Fruit fly (Drosophila melanogaster) whole organism, embryonic: ENCODE measurements around the gene GAPcenA.
A peak's percentile ranks its signal among the peaks of the same experiment; 100 is the strongest.

Source experiments
- Bdp1 ChIP-seq: fragments of 200-800 bp; sonication (Bioruptor generic); optimal IDR thresholded peaks from 3 replicates; lab custom pipeline; 2016; ENCODE audit warnings: missing biosample characterization, missing genetic modification characterization
- C15 ChIP-seq: fragments of 200-800 bp; sonication (Bioruptor generic); IDR thresholded peaks from 3 replicates; pipeline ENCODE4 v1.3.6; 2022; ENCODE audit warnings: missing biosample characterization, missing genetic modification characterization
- CG10565 ChIP-seq: fragments of 200-800 bp; sonication (Bioruptor generic); optimal IDR thresholded peaks from 3 replicates; lab custom pipeline; 2016; ENCODE audit warnings: missing biosample characterization, mild to moderate bottlenecking, missing genetic modification characterization
- CG10654 ChIP-seq: fragments of 200-800 bp; sonication (Bioruptor generic); optimal IDR thresholded peaks from 2 replicates; lab custom pipeline; 2016; ENCODE audit warnings: missing biosample characterization, missing genetic modification characterization
- CG11723 ChIP-seq: fragments of 200-800 bp; sonication (Bioruptor generic); optimal IDR thresholded peaks from 2 replicates; lab custom pipeline; 2017; ENCODE audit warnings: missing biosample characterization, mild to moderate bottlenecking, missing genetic modification characterization
- CG12104 ChIP-seq: fragments of 200-800 bp; sonication (Bioruptor generic); optimal IDR thresholded peaks from 3 replicates; lab custom pipeline; 2016; ENCODE audit warnings: missing biosample characterization, missing genetic modification characterization
- CG14050 ChIP-seq: fragments of 200-800 bp; sonication (Bioruptor generic); IDR thresholded peaks from 3 replicates; pipeline ENCODE4 v1.3.6; 2022; ENCODE audit warnings: missing biosample characterization, missing genetic modification characterization
- CG17361 ChIP-seq: fragments of 200-800 bp; sonication (Bioruptor generic); IDR thresholded peaks from 3 replicates; pipeline ENCODE4 v1.3.6; 2022; ENCODE audit warnings: missing biosample characterization, missing genetic modification characterization
- CG17385 ChIP-seq: fragments of 200-800 bp; sonication (Bioruptor generic); optimal IDR thresholded peaks from 3 replicates; lab custom pipeline; 2018; ENCODE audit warnings: missing biosample characterization, mild to moderate bottlenecking, missing genetic modification characterization
- CG18476 ChIP-seq: fragments of 200-800 bp; sonication (Bioruptor generic); optimal IDR thresholded peaks from 2 replicates; lab custom pipeline; 2016; ENCODE audit warnings: missing biosample characterization, mild to moderate bottlenecking, missing genetic modification characterization
- CG30020 ChIP-seq: fragments of 200-800 bp; optimal IDR thresholded peaks from 2 replicates; lab custom pipeline; 2019; ENCODE audit warnings: missing biosample characterization, mild to moderate bottlenecking, missing genetic modification characterization, moderate library complexity
- CG31365 ChIP-seq: fragments of 200-800 bp; sonication (Bioruptor generic); optimal IDR thresholded peaks from 2 replicates; lab custom pipeline; 2018; ENCODE audit warnings: missing biosample characterization, mild to moderate bottlenecking, missing genetic modification characterization
- CG31388 ChIP-seq: fragments of 200-800 bp; sonication (Bioruptor generic); optimal IDR thresholded peaks from 2 replicates; lab custom pipeline; 2016; ENCODE audit warnings: missing biosample characterization, missing genetic modification characterization
- CG33557 ChIP-seq: fragments of 200-800 bp; sonication (Bioruptor generic); optimal IDR thresholded peaks from 2 replicates; lab custom pipeline; 2019; ENCODE audit warnings: missing biosample characterization, mild to moderate bottlenecking, missing genetic modification characterization, moderate library complexity
- CG4282 ChIP-seq: fragments of 200-800 bp; sonication (Bioruptor generic); optimal IDR thresholded peaks from 2 replicates; lab custom pipeline; 2016; ENCODE audit warnings: missing biosample characterization, missing genetic modification characterization
- CG4854 ChIP-seq: fragments of 200-800 bp; sonication (Bioruptor generic); optimal IDR thresholded peaks from 2 replicates; lab custom pipeline; 2016; ENCODE audit warnings: missing biosample characterization, missing genetic modification characterization, inconsistent platforms
- CG7745 ChIP-seq: fragments of 200-800 bp; sonication (Bioruptor generic); optimal IDR thresholded peaks from 2 replicates; lab custom pipeline; 2018; ENCODE audit warnings: missing biosample characterization, mild to moderate bottlenecking, missing genetic modification characterization, moderate library complexity
- CG8089 ChIP-seq: fragments of 200-800 bp; sonication (Bioruptor generic); optimal IDR thresholded peaks from 3 replicates; lab custom pipeline; 2016; ENCODE audit warnings: missing biosample characterization, missing genetic modification characterization
- CG9609 ChIP-seq: fragments of 200-800 bp; sonication (Bioruptor generic); optimal IDR thresholded peaks from 3 replicates; lab custom pipeline; 2016; ENCODE audit warnings: missing biosample characterization, missing genetic modification characterization
- Dll ChIP-seq: fragments of 200-800 bp; sonication (Bioruptor generic); IDR thresholded peaks from 4 replicates; pipeline ENCODE4 v1.3.6; 2022; ENCODE audit warnings: missing biosample characterization, missing genetic modification characterization; ENCODE audit not compliant: partially characterized antibody
- Eip74EF ChIP-seq, 2 experiments: fragments of 200-800 bp in 1 of 2; fragments of >200 bp in 1 of 2; sonication (Bioruptor generic) in 1 of 2; optimal IDR thresholded peaks; 2 replicates each; lab custom pipeline; 2017 to 2019; ENCODE audit warnings: missing biosample characterization in 2 of 2, missing genetic modification characterization in 2 of 2, mild to moderate bottlenecking in 1 of 2, moderate library complexity in 1 of 2
- HLH4C ChIP-seq: fragments of 200-800 bp; sonication (Bioruptor generic); IDR thresholded peaks from 3 replicates; pipeline ENCODE4 v1.3.6; 2022; ENCODE audit warnings: missing biosample characterization, missing genetic modification characterization; ENCODE audit not compliant: partially characterized antibody
- HLH54F ChIP-seq: fragments of 200-800 bp; sonication (Bioruptor generic); optimal IDR thresholded peaks from 3 replicates; lab custom pipeline; 2016; ENCODE audit warnings: missing biosample characterization, missing genetic modification characterization
- Lhr ChIP-seq: fragments of 200-800 bp; sonication (Bioruptor generic); optimal IDR thresholded peaks from 3 replicates; lab custom pipeline; 2017; ENCODE audit warnings: mild to moderate bottlenecking, missing biosample characterization, missing genetic modification reagents, missing genetic modification characterization
- Lpt ChIP-seq: fragments of >200 bp; optimal IDR thresholded peaks from 2 replicates; lab custom pipeline; 2018; ENCODE audit warnings: missing biosample characterization, missing genetic modification characterization
- MBD-R2 ChIP-seq: fragments of 200-800 bp; sonication (Bioruptor generic); IDR thresholded peaks from 2 replicates; pipeline ENCODE4 v1.3.6; 2022; ENCODE audit warnings: missing biosample characterization, missing genetic modification characterization
- Mes4 ChIP-seq: fragments of 200-800 bp; sonication (Bioruptor generic); optimal IDR thresholded peaks from 2 replicates; lab custom pipeline; 2016; ENCODE audit warnings: missing biosample characterization, missing genetic modification characterization
- Neu2 ChIP-seq: fragments of 200-800 bp; sonication (Bioruptor generic); optimal IDR thresholded peaks from 3 replicates; lab custom pipeline; 2016; ENCODE audit warnings: missing biosample characterization, missing genetic modification characterization, borderline replicate concordance
- Optix ChIP-seq: fragments of 200-800 bp; sonication (Bioruptor generic); IDR thresholded peaks from 3 replicates; pipeline ENCODE4 v1.3.6; 2022; ENCODE audit warnings: missing biosample characterization, missing genetic modification characterization
- ac ChIP-seq: fragments of 200-800 bp; sonication (Bioruptor generic); optimal IDR thresholded peaks from 3 replicates; lab custom pipeline; 2017; ENCODE audit warnings: missing biosample characterization, mild to moderate bottlenecking, missing genetic modification characterization
- aop ChIP-seq: fragments of 200-800 bp; sonication (Bioruptor generic); IDR thresholded peaks from 2 replicates; pipeline ENCODE4 v1.3.6; 2022; ENCODE audit warnings: missing biosample characterization, missing genetic modification characterization
- bigmax ChIP-seq: fragments of 200-800 bp; sonication (Bioruptor generic); optimal IDR thresholded peaks from 2 replicates; lab custom pipeline; 2018; ENCODE audit warnings: missing biosample characterization, mild to moderate bottlenecking, missing genetic modification characterization
- cato ChIP-seq: fragments of 200-800 bp; sonication (Bioruptor generic); optimal IDR thresholded peaks from 2 replicates; lab custom pipeline; 2016; ENCODE audit warnings: missing biosample characterization, missing genetic modification characterization, borderline replicate concordance
- chn ChIP-seq: fragments of 200-800 bp; sonication (Bioruptor generic); optimal IDR thresholded peaks from 2 replicates; lab custom pipeline; 2016; ENCODE audit warnings: missing biosample characterization, missing genetic modification characterization
- cwo ChIP-seq: fragments of 200-800 bp; sonication (Bioruptor generic); optimal IDR thresholded peaks from 3 replicates; lab custom pipeline; 2017; ENCODE audit warnings: missing biosample characterization, missing genetic modification characterization, mild to moderate bottlenecking, moderate library complexity, missing genetic modification reagents
- dimm ChIP-seq: fragments of 200-800 bp; sonication (Bioruptor generic); IDR thresholded peaks from 2 replicates; pipeline ENCODE4 v1.3.6; 2022; ENCODE audit warnings: missing biosample characterization, missing genetic modification characterization
- dmrt99B ChIP-seq: fragments of 200-800 bp; sonication (Bioruptor generic); optimal IDR thresholded peaks from 2 replicates; lab custom pipeline; 2018; ENCODE audit warnings: missing biosample characterization, mild to moderate bottlenecking, missing genetic modification characterization, moderate library complexity
- jing ChIP-seq: fragments of 200-800 bp; sonication (Bioruptor generic); optimal IDR thresholded peaks from 2 replicates; lab custom pipeline; 2018; ENCODE audit warnings: missing biosample characterization, mild to moderate bottlenecking, missing genetic modification characterization
- jumu ChIP-seq: fragments of 200-800 bp; sonication (Bioruptor generic); optimal IDR thresholded peaks from 3 replicates; lab custom pipeline; 2016; ENCODE audit warnings: missing biosample characterization, missing genetic modification characterization
- kni ChIP-seq: fragments of 200-800 bp; sonication (Bioruptor generic); optimal IDR thresholded peaks from 3 replicates; lab custom pipeline; 2017; ENCODE audit warnings: mild to moderate bottlenecking, missing biosample characterization, missing genetic modification reagents, missing genetic modification characterization
- lov ChIP-seq, 2 experiments: fragments of 200-800 bp in 1 of 2; fragments of >200 bp in 1 of 2; sonication (Bioruptor generic) in 1 of 2; IDR thresholded peaks in 1 of 2; optimal IDR thresholded peaks in 1 of 2; 2 replicates in 1 of 2; 3 replicates in 1 of 2; pipeline versions ENCODE4 v1.3.6 to Lab custom; 2017 to 2022; ENCODE audit warnings: missing biosample characterization in 1 of 2, missing genetic modification characterization in 1 of 2
- mld ChIP-seq: fragments of 200-800 bp; sonication (Bioruptor generic); IDR thresholded peaks from 3 replicates; pipeline ENCODE4 v1.3.6; 2022; ENCODE audit warnings: missing biosample characterization, missing genetic modification characterization; ENCODE audit not compliant: partially characterized antibody
- pb ChIP-seq: fragments of 200-800 bp; sonication (Bioruptor generic); optimal IDR thresholded peaks from 3 replicates; lab custom pipeline; 2016; ENCODE audit warnings: missing biosample characterization, missing genetic modification characterization
- pfk ChIP-seq: fragments of 200-800 bp; sonication (Bioruptor generic); optimal IDR thresholded peaks from 2 replicates; lab custom pipeline; 2018; ENCODE audit warnings: missing biosample characterization, mild to moderate bottlenecking, missing genetic modification characterization, moderate library complexity
- pros ChIP-seq: fragments of 200-800 bp; sonication (Bioruptor generic); optimal IDR thresholded peaks from 3 replicates; lab custom pipeline; 2019; ENCODE audit warnings: missing biosample characterization, mild to moderate bottlenecking, missing genetic modification characterization, moderate library complexity
- sima ChIP-seq: fragments of 200-800 bp; sonication (Bioruptor generic); optimal IDR thresholded peaks from 2 replicates; lab custom pipeline; 2016; ENCODE audit warnings: missing biosample characterization, missing genetic modification characterization
- tx ChIP-seq: fragments of 200-800 bp; sonication (Bioruptor generic); optimal IDR thresholded peaks from 2 replicates; lab custom pipeline; 2016; ENCODE audit warnings: missing biosample characterization, missing genetic modification characterization
- unc-4 ChIP-seq: fragments of 200-800 bp; sonication (Bioruptor generic); IDR thresholded peaks from 2 replicates; pipeline ENCODE4 v1.3.6; 2022; ENCODE audit warnings: missing biosample characterization, missing genetic modification characterization; ENCODE audit not compliant: partially characterized antibody
- vvl ChIP-seq: fragments of 200-800 bp; sonication (Bioruptor generic); IDR thresholded peaks from 2 replicates; pipeline ENCODE4 v1.3.6; 2022; ENCODE audit warnings: missing biosample characterization, missing genetic modification characterization
- wek ChIP-seq: fragments of 200-800 bp; sonication (Bioruptor generic); optimal IDR thresholded peaks from 3 replicates; lab custom pipeline; 2018; ENCODE audit warnings: missing biosample characterization, mild to moderate bottlenecking, missing genetic modification characterization, moderate library complexity
- z ChIP-seq: fragments of 200-800 bp; sonication (Bioruptor generic); IDR thresholded peaks from 3 replicates; pipeline ENCODE4 v1.3.6; 2022; ENCODE audit warnings: missing biosample characterization, missing genetic modification characterization

GAPcenA gene

DNA sequence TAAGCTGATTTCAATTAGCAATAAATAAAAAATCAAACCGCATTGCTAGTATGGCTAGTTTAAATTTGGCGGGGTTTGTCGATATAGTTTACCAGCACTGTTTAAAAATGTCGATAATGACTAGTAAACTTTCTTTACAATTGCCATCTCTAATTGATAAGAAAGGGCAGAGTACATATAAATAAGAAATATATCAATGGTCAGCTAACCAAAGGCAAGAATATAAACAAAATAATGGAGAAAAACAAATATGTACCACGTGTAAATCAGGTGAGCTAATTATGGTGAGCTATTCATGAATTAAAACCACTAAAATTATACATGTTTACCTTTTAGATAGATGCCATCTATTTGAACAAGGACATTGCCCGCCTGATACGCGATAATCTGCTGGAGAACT, 7.4 kb upstream of the GAPcenA start, which contains the start of gene Pex2 (continued):
- TF ChIP-seq jing (GFP tag; lab: Kevin White, UChicago) = no peak
- no peak for TF ChIP-seq Eip74EF (GFP tag; optimal IDR thresholded peaks at IDR 0.05; lab: Kevin White, UChicago)
- TF ChIP-seq aop (GFP tag; lab: Robert Waterston, UW) = no peak
- no peak for TF ChIP-seq CG11723 (GFP tag; lab: Kevin White, UChicago)
- no peak for TF ChIP-seq CG4282 (GFP tag; lab: Kevin White, UChicago)
- no peak for TF ChIP-seq ac (GFP tag; lab: Kevin White, UChicago)
- no peak for TF ChIP-seq Lpt
- peak; percentile 39; the same call in 1 of the 2 replicates for TF ChIP-seq MBD-R2 (GFP tag; lab: Robert Waterston, UW)
- no peak for TF ChIP-seq Bdp1 (GFP tag; lab: Kevin White, UChicago)
- no peak for TF ChIP-seq cato (GFP tag; lab: Kevin White, UChicago)
- TF ChIP-seq Dll (GFP tag; lab: Robert Waterston, UW) = peak; percentile 48; the same call in 1 of the 4 replicates
- no peak for TF ChIP-seq dmrt99B
- TF ChIP-seq bigmax (GFP tag; lab: Kevin White, UChicago) = no peak
- no peak for TF ChIP-seq CG33557
- no peak for TF ChIP-seq CG31388
- TF ChIP-seq CG9609 = no peak
- TF ChIP-seq CG30020 (tag; lab: Kevin White, UChicago) = no peak
- no peak for TF ChIP-seq CG4854 (GFP tag; lab: Kevin White, UChicago)
- TF ChIP-seq Mes4 (GFP tag; lab: Kevin White, UChicago) = no peak
- TF ChIP-seq Lhr (GFP tag; lab: Kevin White, UChicago) = no peak
- no peak for TF ChIP-seq Neu2 (GFP tag; lab: Kevin White, UChicago)
- no peak for TF ChIP-seq pb (GFP tag; lab: Kevin White, UChicago)
- TF ChIP-seq mld (GFP tag; lab: Robert Waterston, UW) = no peak
- no peak for TF ChIP-seq pfk (GFP tag; lab: Kevin White, UChicago)
- no peak for TF ChIP-seq vvl (GFP tag; lab: Robert Waterston, UW)
- no peak for TF ChIP-seq HLH54F (GFP tag; lab: Kevin White, UChicago)
- TF ChIP-seq CG7745 (tag; lab: Kevin White, UChicago) = no peak
- TF ChIP-seq cwo (GFP tag; lab: Kevin White, UChicago) = no peak
- no peak for TF ChIP-seq CG18476
- TF ChIP-seq wek (GFP tag; lab: Kevin White, UChicago) = no peak
- TF ChIP-seq CG17385 (GFP tag; lab: Kevin White, UChicago) = no peak
- TF ChIP-seq Optix = no peak
- no peak for TF ChIP-seq CG8089 (GFP tag; lab: Kevin White, UChicago)
- TF ChIP-seq chn = no peak
- no peak for TF ChIP-seq CG10565 (GFP tag; lab: Kevin White, UChicago)
- no peak for TF ChIP-seq pros (GFP tag; lab: Kevin White, UChicago)
- TF ChIP-seq unc-4 = 0 out of 2 replicates have a peak, but pooled peaks have one; percentile 25
- TF ChIP-seq dimm (GFP tag; lab: Robert Waterston, UW) = no peak
- TF ChIP-seq CG10654 (GFP tag; lab: Kevin White, UChicago) = no peak
- peak; percentile 37; the same call in 1 of the 3 replicates for TF ChIP-seq HLH4C (GFP tag; lab: Robert Waterston, UW)
- TF ChIP-seq CG12104 (GFP tag; lab: Kevin White, UChicago) = no peak
- TF ChIP-seq C15 = no peak
- no peak for TF ChIP-seq lov (optimal IDR thresholded peaks at IDR 0.05; lab: Kevin White, UChicago)
- TF ChIP-seq lov (GFP tag; IDR thresholded peaks at IDR 0.05; lab: Robert Waterston, UW) = no peak
- TF ChIP-seq z = no peak
- TF ChIP-seq sima = no peak
- no peak for TF ChIP-seq tx
- TF ChIP-seq CG14050 (GFP tag; lab: Robert Waterston, UW) = no peak
- no peak for TF ChIP-seq CG17361 (GFP tag; lab: Robert Waterston, UW)
- no peak for TF ChIP-seq CG31365 (tag; lab: Kevin White, UChicago)
- TF ChIP-seq kni = no peak
- TF ChIP-seq jumu (GFP tag; lab: Kevin White, UChicago) = no peak
